Fruit fly (Drosophila melanogaster) whole organism, embryonic: ENCODE measurements around the gene apn.

ENCODE experiments used
- Adf1 ChIP-seq: fragments of 200-800 bp; sonication (Bioruptor generic); IDR thresholded peaks from 2 replicates; pipeline ENCODE4 v1.3.6; 2022; ENCODE audit warnings: missing biosample characterization, missing genetic modification characterization
- CG10274 ChIP-seq: fragments of 200-800 bp; sonication (Bioruptor generic); optimal IDR thresholded peaks from 3 replicates; lab custom pipeline; 2017; ENCODE audit warnings: missing biosample characterization, mild to moderate bottlenecking, missing genetic modification characterization
- CG10462 ChIP-seq: fragments of 200-800 bp; sonication (Bioruptor generic); optimal IDR thresholded peaks from 2 replicates; lab custom pipeline; 2016; ENCODE audit warnings: missing biosample characterization, missing genetic modification characterization
- CG11085 ChIP-seq: fragments of 200-800 bp; sonication (Bioruptor generic); IDR thresholded peaks from 2 replicates; pipeline ENCODE4 v1.3.6; 2022; ENCODE audit warnings: missing biosample characterization, missing genetic modification characterization
- CG11093 ChIP-seq: fragments of 200-800 bp; sonication (Bioruptor generic); IDR thresholded peaks from 3 replicates; pipeline ENCODE4 v1.3.6; 2022; ENCODE audit warnings: missing biosample characterization, missing genetic modification characterization
- CG12071 ChIP-seq: fragments of 200-800 bp; sonication (Bioruptor generic); optimal IDR thresholded peaks from 3 replicates; lab custom pipeline; 2018; ENCODE audit warnings: missing biosample characterization, mild to moderate bottlenecking, missing genetic modification characterization
- CG12391 ChIP-seq: fragments of 200-800 bp; sonication (Bioruptor generic); optimal IDR thresholded peaks from 3 replicates; lab custom pipeline; 2018; ENCODE audit warnings: missing biosample characterization, mild to moderate bottlenecking, missing genetic modification characterization, moderate library complexity
- CG15601 ChIP-seq: fragments of 200-800 bp; sonication (Bioruptor generic); optimal IDR thresholded peaks from 3 replicates; lab custom pipeline; 2019; ENCODE audit warnings: missing biosample characterization, mild to moderate bottlenecking, missing genetic modification characterization, moderate library complexity
- CG2199 ChIP-seq: fragments of 200-800 bp; sonication (Bioruptor generic); IDR thresholded peaks from 3 replicates; pipeline ENCODE4 v1.3.6; 2022; ENCODE audit warnings: missing biosample characterization, missing genetic modification characterization
- CG31441 ChIP-seq: fragments of 200-800 bp; sonication (Bioruptor generic); IDR thresholded peaks from 2 replicates; pipeline ENCODE4 v1.3.6; 2022; ENCODE audit warnings: missing biosample characterization, missing genetic modification characterization
- CG32767 ChIP-seq: fragments of 200-800 bp; sonication (Bioruptor generic); IDR thresholded peaks from 2 replicates; pipeline ENCODE4 v1.3.6; 2022; ENCODE audit warnings: missing biosample characterization, missing genetic modification characterization
- CG33557 ChIP-seq: fragments of 200-800 bp; sonication (Bioruptor generic); optimal IDR thresholded peaks from 2 replicates; lab custom pipeline; 2019; ENCODE audit warnings: missing biosample characterization, mild to moderate bottlenecking, missing genetic modification characterization, moderate library complexity
- CG7987 ChIP-seq: fragments of 200-800 bp; sonication (Bioruptor generic); optimal IDR thresholded peaks from 2 replicates; lab custom pipeline; 2018; ENCODE audit warnings: missing biosample characterization, mild to moderate bottlenecking, missing genetic modification characterization, moderate library complexity
- CG8765 ChIP-seq: fragments of 200-800 bp; sonication (Bioruptor generic); IDR thresholded peaks from 2 replicates; pipeline ENCODE4 v1.3.6; 2022; ENCODE audit warnings: missing biosample characterization, missing genetic modification characterization
- CG9797 ChIP-seq: fragments of 200-800 bp; sonication (Bioruptor generic); optimal IDR thresholded peaks from 3 replicates; lab custom pipeline; 2018; ENCODE audit warnings: missing biosample characterization, mild to moderate bottlenecking, missing genetic modification characterization
- CG9876 ChIP-seq: fragments of 200-800 bp; sonication (Bioruptor generic); optimal IDR thresholded peaks from 2 replicates; lab custom pipeline; 2016; ENCODE audit warnings: missing biosample characterization, missing genetic modification characterization
- CoRest ChIP-seq: fragments of 200-800 bp; sonication (Bioruptor generic); optimal IDR thresholded peaks from 3 replicates; lab custom pipeline; 2018; ENCODE audit warnings: missing biosample characterization, mild to moderate bottlenecking, missing genetic modification characterization, moderate library complexity
- D ChIP-seq, 2 experiments: fragments of 200-800 bp in 1 of 2; fragments of >200 bp in 1 of 2; sonication (Bioruptor generic) in 1 of 2; optimal IDR thresholded peaks; 2 replicates in 1 of 2; 3 replicates in 1 of 2; lab custom pipeline; 2017; ENCODE audit warnings: mild to moderate bottlenecking in 1 of 2, missing biosample characterization in 1 of 2, missing genetic modification characterization in 1 of 2, missing genetic modification reagents in 1 of 2
- Dll ChIP-seq: fragments of 200-800 bp; sonication (Bioruptor generic); IDR thresholded peaks from 4 replicates; pipeline ENCODE4 v1.3.6; 2022; ENCODE audit warnings: missing biosample characterization, missing genetic modification characterization; ENCODE audit not compliant: partially characterized antibody
- Gug ChIP-seq: fragments of 200-800 bp; sonication (Bioruptor generic); IDR thresholded peaks from 4 replicates; pipeline ENCODE4 v1.3.6; 2022; ENCODE audit warnings: missing biosample characterization, missing genetic modification characterization
- HLH3B ChIP-seq: fragments of 200-800 bp; sonication (Bioruptor generic); IDR thresholded peaks from 2 replicates; pipeline ENCODE4 v1.3.6; 2022; ENCODE audit warnings: missing biosample characterization, missing genetic modification characterization
- Kr ChIP-seq: fragments of 200-800 bp; sonication (Bioruptor generic); optimal IDR thresholded peaks from 2 replicates; lab custom pipeline; 2017; ENCODE audit warnings: missing biosample characterization, mild to moderate bottlenecking, missing genetic modification characterization
- Lpt ChIP-seq: fragments of >200 bp; optimal IDR thresholded peaks from 2 replicates; lab custom pipeline; 2018; ENCODE audit warnings: missing biosample characterization, missing genetic modification characterization
- NC2β ChIP-seq: fragments of 200-800 bp; sonication (Bioruptor generic); optimal IDR thresholded peaks from 2 replicates; lab custom pipeline; 2016; ENCODE audit warnings: missing biosample characterization, missing genetic modification characterization
- NK7.1 ChIP-seq: fragments of 200-800 bp; sonication (Bioruptor generic); optimal IDR thresholded peaks from 3 replicates; lab custom pipeline; 2016; ENCODE audit warnings: missing biosample characterization, missing genetic modification characterization
- Nf-YA ChIP-seq: fragments of 200-800 bp; sonication (Bioruptor generic); IDR thresholded peaks from 2 replicates; pipeline ENCODE4 v1.3.6; 2022; ENCODE audit warnings: missing biosample characterization, missing genetic modification characterization
- Pdp1 ChIP-seq, 2 experiments: fragments of 200-800 bp; sonication (Bioruptor generic); optimal IDR thresholded peaks; 3 replicates each; lab custom pipeline; 2016; ENCODE audit warnings: missing biosample characterization in 2 of 2, missing genetic modification characterization in 2 of 2, mild to moderate bottlenecking in 1 of 2, moderate library complexity in 1 of 2
- Poxn ChIP-seq: fragments of 200-800 bp; sonication (Bioruptor generic); IDR thresholded peaks from 2 replicates; pipeline ENCODE4 v1.3.6; 2022; ENCODE audit warnings: missing biosample characterization, missing genetic modification characterization
- Rfx ChIP-seq: fragments of 200-800 bp; sonication (Bioruptor generic); IDR thresholded peaks from 2 replicates; pipeline ENCODE4 v1.3.6; 2022; ENCODE audit warnings: missing biosample characterization, missing genetic modification characterization
- Side ChIP-seq: fragments of 200-800 bp; sonication (Bioruptor generic); optimal IDR thresholded peaks from 2 replicates; lab custom pipeline; 2016; ENCODE audit warnings: missing biosample characterization, missing genetic modification characterization
- Six4 ChIP-seq: fragments of 200-800 bp; sonication (Bioruptor generic); optimal IDR thresholded peaks from 2 replicates; lab custom pipeline; 2016; ENCODE audit warnings: missing biosample characterization, missing genetic modification characterization
- Sry-δ ChIP-seq: fragments of 200-800 bp; sonication (Bioruptor generic); optimal IDR thresholded peaks from 2 replicates; lab custom pipeline; 2016; ENCODE audit warnings: missing biosample characterization, missing genetic modification characterization
- TFAM ChIP-seq: fragments of 200-800 bp; sonication (Bioruptor generic); optimal IDR thresholded peaks from 2 replicates; lab custom pipeline; 2017; ENCODE audit warnings: missing biosample characterization, missing genetic modification characterization, inconsistent platforms
- Tbp ChIP-seq: fragments of >200 bp; optimal IDR thresholded peaks from 2 replicates; lab custom pipeline; 2018; ENCODE audit warnings: missing biosample characterization, missing genetic modification characterization
- Trl ChIP-seq, 3 experiments: fragments of >200 bp in 2 of 3; fragments of 200-800 bp in 1 of 3; sonication (Bioruptor generic) in 1 of 3; optimal IDR thresholded peaks; 2 replicates in 1 of 3; 3 replicates in 2 of 3; lab custom pipeline; 2016 to 2017; ENCODE audit warnings: missing biosample characterization in 1 of 3, missing genetic modification characterization in 1 of 3
- Usf ChIP-seq: fragments of 200-800 bp; sonication (Bioruptor generic); optimal IDR thresholded peaks from 2 replicates; lab custom pipeline; 2017; ENCODE audit warnings: missing genotype, missing biosample characterization, missing genetic modification characterization
- al ChIP-seq: fragments of 200-800 bp; sonication (Bioruptor generic); IDR thresholded peaks from 2 replicates; pipeline ENCODE4 v1.3.6; 2022; ENCODE audit warnings: missing biosample characterization, missing genetic modification characterization
- az2 ChIP-seq: fragments of 200-800 bp; sonication (Bioruptor generic); optimal IDR thresholded peaks from 3 replicates; lab custom pipeline; 2016; ENCODE audit warnings: missing biosample characterization, missing genetic modification characterization
- ewg ChIP-seq: fragments of 200-800 bp; sonication (Bioruptor generic); optimal IDR thresholded peaks from 3 replicates; lab custom pipeline; 2017; ENCODE audit warnings: mild to moderate bottlenecking, missing biosample characterization, missing genetic modification reagents, missing genetic modification characterization
- fd102C ChIP-seq: fragments of 200-800 bp; sonication (Bioruptor generic); optimal IDR thresholded peaks from 2 replicates; lab custom pipeline; 2018; ENCODE audit warnings: missing biosample characterization, mild to moderate bottlenecking, missing genetic modification characterization, moderate library complexity
- ftz-f1 ChIP-seq: fragments of 200-800 bp; sonication (Bioruptor generic); optimal IDR thresholded peaks from 2 replicates; lab custom pipeline; 2016; ENCODE audit warnings: missing biosample characterization, missing genetic modification characterization
- gt ChIP-seq: fragments of 200-800 bp; sonication (Bioruptor generic); IDR thresholded peaks from 2 replicates; pipeline ENCODE4 v1.3.6; 2022; ENCODE audit warnings: missing biosample characterization, missing genetic modification characterization
- jumu ChIP-seq: fragments of 200-800 bp; sonication (Bioruptor generic); optimal IDR thresholded peaks from 3 replicates; lab custom pipeline; 2016; ENCODE audit warnings: missing biosample characterization, missing genetic modification characterization
- mld ChIP-seq: fragments of 200-800 bp; sonication (Bioruptor generic); IDR thresholded peaks from 3 replicates; pipeline ENCODE4 v1.3.6; 2022; ENCODE audit warnings: missing biosample characterization, missing genetic modification characterization; ENCODE audit not compliant: partially characterized antibody
- nmo ChIP-seq: fragments of 200-800 bp; sonication (Bioruptor generic); optimal IDR thresholded peaks from 2 replicates; lab custom pipeline; 2018; ENCODE audit warnings: missing biosample characterization, mild to moderate bottlenecking, missing genetic modification characterization, moderate library complexity
- org-1 ChIP-seq: fragments of 200-800 bp; sonication (Bioruptor generic); optimal IDR thresholded peaks from 2 replicates; lab custom pipeline; 2017; ENCODE audit warnings: missing biosample characterization, missing genetic modification characterization
- pb ChIP-seq: fragments of 200-800 bp; sonication (Bioruptor generic); optimal IDR thresholded peaks from 3 replicates; lab custom pipeline; 2016; ENCODE audit warnings: missing biosample characterization, missing genetic modification characterization
- pho ChIP-seq: fragments of 200-800 bp; sonication (Bioruptor generic); optimal IDR thresholded peaks from 2 replicates; lab custom pipeline; 2016; ENCODE audit warnings: missing biosample characterization, missing genetic modification characterization
- sd ChIP-seq: fragments of 200-800 bp; sonication (Bioruptor generic); optimal IDR thresholded peaks from 3 replicates; lab custom pipeline; 2018; ENCODE audit warnings: missing biosample characterization, mild to moderate bottlenecking, missing genetic modification characterization, moderate library complexity
- tx ChIP-seq: fragments of 200-800 bp; sonication (Bioruptor generic); optimal IDR thresholded peaks from 2 replicates; lab custom pipeline; 2016; ENCODE audit warnings: missing biosample characterization, missing genetic modification characterization

apn gene

dm6 chr3R:13305318-13305899 is 16.8 kb upstream of the apn start (continued):
- TF ChIP-seq NC2β (no peak), Pdp1 (GFP tag; optimal IDR thresholded peaks at IDR 0.05; lab: Kevin White, UChicago) (no peak), Dll (GFP tag; lab: Robert Waterston, UW) (no peak), Poxn (GFP tag; lab: Robert Waterston, UW) (no peak), Side (GFP tag; lab: Kevin White, UChicago) (no peak), Rfx (GFP tag; lab: Robert Waterston, UW) (no peak), Usf (GFP tag; lab: Kevin White, UChicago) (no peak), Six4 (GFP tag; lab: Kevin White, UChicago) (peak; percentile 33), Kr (no peak), Trl (optimal IDR thresholded peaks at IDR 0.05; lab: Kevin White, UChicago) (no peak), Trl (GFP tag; optimal IDR thresholded peaks at IDR 0.05; lab: Kevin White, UChicago) (no peak), CG10274 (GFP tag; lab: Kevin White, UChicago) (no peak), al (GFP tag; lab: Robert Waterston, UW) (no peak), jumu (GFP tag; lab: Kevin White, UChicago) (no peak), ewg (GFP tag; lab: Kevin White, UChicago) (peak; percentile 16), CG31441 (GFP tag; lab: Robert Waterston, UW) (peak; percentile 85), CG33557 (GFP tag; lab: Kevin White, UChicago) (peak; percentile 60), CoRest (tag; lab: Kevin White, UChicago) (peak; percentile 72), tx (no peak), Tbp (GFP tag; lab: Kevin White, UChicago) (no peak), CG12071 (GFP tag; lab: Kevin White, UChicago) (no peak), mld (no peak), org-1 (GFP tag; lab: Kevin White, UChicago) (peak; percentile 27), pb (GFP tag; lab: Kevin White, UChicago) (no peak), gt (no peak), Sry-δ (no peak), nmo (GFP tag; lab: Kevin White, UChicago) (peak; percentile 77), D (optimal IDR thresholded peaks at IDR 0.05; lab: Kevin White, UChicago) (no peak), D (GFP tag; optimal IDR thresholded peaks at IDR 0.05; lab: Kevin White, UChicago) (peak; percentile 59), CG9876 (GFP tag; lab: Kevin White, UChicago) (no peak), az2 (GFP tag; lab: Kevin White, UChicago) (peak; percentile 39), Gug (no peak), CG8765 (GFP tag; lab: Robert Waterston, UW) (no peak), CG10462 (no peak), sd (no peak), CG2199 (GFP tag; lab: Robert Waterston, UW) (no peak), CG11085 (GFP tag; lab: Robert Waterston, UW) (no peak), Lpt (no peak), ftz-f1 (GFP tag; lab: Kevin White, UChicago) (no peak), CG15601 (peak; percentile 78), CG12391 (tag; lab: Kevin White, UChicago) (peak; percentile 66), CG9797 (GFP tag; lab: Kevin White, UChicago) (no peak), TFAM (GFP tag; lab: Kevin White, UChicago) (no peak), CG7987 (GFP tag; lab: Kevin White, UChicago) (no peak), CG32767 (peak; percentile 13; the same call in 1 of the 2 replicates), fd102C (no peak), Adf1 (GFP tag; lab: Robert Waterston, UW) (no peak), NK7.1 (GFP tag; lab: Kevin White, UChicago) (no peak), CG11093 (GFP tag; lab: Robert Waterston, UW) (0 out of 3 replicates have a peak, but pooled peaks have one; percentile 36), Nf-YA (GFP tag; lab: Robert Waterston, UW) (no peak), pho (GFP tag; lab: Kevin White, UChicago) (no peak), HLH3B (GFP tag; lab: Robert Waterston, UW) (no peak)
